Fruit fly (Drosophila melanogaster): Measurements from ENCODE around the gene Ilp2.
A peak's percentile ranks its signal among the peaks of the same experiment; 100 is the strongest.

Gene Ilp2

DNA sequence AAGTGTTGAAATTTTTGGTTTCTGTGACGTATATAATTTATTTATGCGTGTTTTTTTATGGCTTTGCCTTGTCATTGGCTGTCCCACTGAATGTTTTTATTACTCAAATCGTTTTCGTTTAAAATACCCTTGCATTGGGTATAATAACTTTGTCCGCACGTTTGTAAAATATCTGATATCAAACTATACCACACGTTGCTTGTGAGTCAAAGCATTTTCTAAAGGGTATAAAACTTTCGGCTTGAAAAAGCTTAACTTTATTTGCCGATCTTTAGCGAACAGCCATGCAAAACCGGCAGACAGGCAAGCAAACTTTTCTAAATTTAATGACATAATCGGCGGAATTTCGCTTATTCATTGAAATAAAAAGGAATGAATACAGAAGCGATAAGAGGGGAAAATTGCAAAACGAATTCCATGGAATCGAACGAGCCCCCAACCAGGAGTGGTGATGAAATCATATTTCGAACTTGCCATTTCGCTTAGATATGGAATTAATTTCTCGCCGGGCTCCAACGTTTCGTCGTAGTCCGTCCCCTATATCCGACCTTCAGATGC lies 48.0 kb downstream of the Ilp2 start (continued):
- peak; percentile 30 for TF ChIP-seq Hmr (GFP tag; optimal IDR thresholded peaks at IDR 0.05)
- TF ChIP-seq Hsf (GFP tag; optimal IDR thresholded peaks at IDR 0.05): peak; percentile 29
- no peak for TF ChIP-seq CG31388 (GFP tag; optimal IDR thresholded peaks at IDR 0.05)
- peak; percentile 54 for TF ChIP-seq zfh2 (GFP tag; optimal IDR thresholded peaks at IDR 0.05)
- TF ChIP-seq slp2 (GFP tag; optimal IDR thresholded peaks at IDR 0.05): peak; percentile 3
- TF ChIP-seq CG17612 (GFP tag; IDR thresholded peaks at IDR 0.05): no peak
- no peak for TF ChIP-seq exex (tag; optimal IDR thresholded peaks at IDR 0.05)
- no peak for TF ChIP-seq MESR4 (GFP tag; optimal IDR thresholded peaks at IDR 0.05)
- TF ChIP-seq Xbp1 (GFP tag; optimal IDR thresholded peaks at IDR 0.05): peak; percentile 47
- TF ChIP-seq danr (GFP tag; IDR thresholded peaks at IDR 0.05): no peak
- no peak for TF ChIP-seq bbx (GFP tag; IDR thresholded peaks at IDR 0.05; ENCODE audit: partially characterized antibody)
- TF ChIP-seq sens-2 (GFP tag; IDR thresholded peaks at IDR 0.05): no peak
- TF ChIP-seq CG15269 (tag; optimal IDR thresholded peaks at IDR 0.05): peak; percentile 74
- no peak for TF ChIP-seq D (optimal IDR thresholded peaks at IDR 0.05)
- no peak for TF ChIP-seq D (GFP tag; optimal IDR thresholded peaks at IDR 0.05)
- TF ChIP-seq Lim3 (GFP tag; IDR thresholded peaks at IDR 0.05): no peak
- TF ChIP-seq NFAT (GFP tag; IDR thresholded peaks at IDR 0.05): peak; percentile 74
- TF ChIP-seq esg (GFP tag; conservative IDR thresholded peaks at IDR 0.05): 0 out of 2 replicates have a peak, but pooled peaks have one; percentile 28
- TF ChIP-seq CG3065 (GFP tag; optimal IDR thresholded peaks at IDR 0.05): no peak
- no peak for TF ChIP-seq dm (GFP tag; optimal IDR thresholded peaks at IDR 0.05)
- no peak for TF ChIP-seq tup (GFP tag; optimal IDR thresholded peaks at IDR 0.05)
- no peak for TF ChIP-seq Sin3A (optimal IDR thresholded peaks at IDR 0.05)
- no peak for TF ChIP-seq CG10267 (tag; optimal IDR thresholded peaks at IDR 0.05)
- TF ChIP-seq CG1602 (GFP tag; optimal IDR thresholded peaks at IDR 0.05): no peak
- 0 out of 2 replicates have a peak, but pooled peaks have one; percentile 8 for TF ChIP-seq gt (GFP tag; IDR thresholded peaks at IDR 0.05)
- TF ChIP-seq CG7928 (GFP tag; optimal IDR thresholded peaks at IDR 0.05): peak; percentile 39
- peak in 1 of 2 experiments; percentile 48 for TF ChIP-seq chif (GFP tag; optimal IDR thresholded peaks at IDR 0.05)
- TF ChIP-seq CG11560 (tag; IDR thresholded peaks at IDR 0.05): no peak
- TF ChIP-seq Eip74EF (GFP tag; optimal IDR thresholded peaks at IDR 0.05): no peak
- TF ChIP-seq CG9215 (GFP tag; IDR thresholded peaks at IDR 0.05): peak; percentile 22; the same call in 1 of the 2 replicates
- no peak for TF ChIP-seq mld (GFP tag; IDR thresholded peaks at IDR 0.05; ENCODE audit: partially characterized antibody)
- TF ChIP-seq CHES-1-like (GFP tag; optimal IDR thresholded peaks at IDR 0.05): peak; percentile 59
- peak; percentile 64 for TF ChIP-seq CG14441 (GFP tag; IDR thresholded peaks at IDR 0.05)
- peak; percentile 75 for TF ChIP-seq sd (tag; optimal IDR thresholded peaks at IDR 0.05)
- TF ChIP-seq ase (GFP tag; IDR thresholded peaks at IDR 0.05): peak; percentile 42; the same call in 2 of the 3 replicates
- TF ChIP-seq CG1233 (GFP tag; optimal IDR thresholded peaks at IDR 0.05): peak; percentile 29
- TF ChIP-seq HHEX (GFP tag; optimal IDR thresholded peaks at IDR 0.05): peak; percentile 23
- no peak for TF ChIP-seq Hr39 (optimal IDR thresholded peaks at IDR 0.05)
- TF ChIP-seq Ptx1 (GFP tag; IDR thresholded peaks at IDR 0.05): peak; percentile 38
- no peak for TF ChIP-seq CG30020 (tag; optimal IDR thresholded peaks at IDR 0.05)
- TF ChIP-seq CG7556 (GFP tag; optimal IDR thresholded peaks at IDR 0.05): no peak
- TF ChIP-seq dpn (GFP tag; optimal IDR thresholded peaks at IDR 0.05): peak; percentile 48 to 52
- no peak for TF ChIP-seq CG8944 (GFP tag; optimal IDR thresholded peaks at IDR 0.05)
- TF ChIP-seq NC2β (GFP tag; optimal IDR thresholded peaks at IDR 0.05): no peak
- no peak for TF ChIP-seq CG10431 (GFP tag; optimal IDR thresholded peaks at IDR 0.05)
- TF ChIP-seq CG17385 (GFP tag; optimal IDR thresholded peaks at IDR 0.05): peak; percentile 56
- TF ChIP-seq Atf-2 (GFP tag; optimal IDR thresholded peaks at IDR 0.05): no peak
- TF ChIP-seq Drgx (GFP tag; IDR thresholded peaks at IDR 0.05): no peak
- TF ChIP-seq CG11504 (tag; optimal IDR thresholded peaks at IDR 0.05): peak; percentile 68
- TF ChIP-seq Sox100B (GFP tag; optimal IDR thresholded peaks at IDR 0.05): peak; percentile 30
- no peak for TF ChIP-seq CG12744 (GFP tag; optimal IDR thresholded peaks at IDR 0.05)
- TF ChIP-seq corto (GFP tag; optimal IDR thresholded peaks at IDR 0.05): no peak
